Fruit fly (Drosophila melanogaster): ENCODE results near the gene CG34375.

DNA sequence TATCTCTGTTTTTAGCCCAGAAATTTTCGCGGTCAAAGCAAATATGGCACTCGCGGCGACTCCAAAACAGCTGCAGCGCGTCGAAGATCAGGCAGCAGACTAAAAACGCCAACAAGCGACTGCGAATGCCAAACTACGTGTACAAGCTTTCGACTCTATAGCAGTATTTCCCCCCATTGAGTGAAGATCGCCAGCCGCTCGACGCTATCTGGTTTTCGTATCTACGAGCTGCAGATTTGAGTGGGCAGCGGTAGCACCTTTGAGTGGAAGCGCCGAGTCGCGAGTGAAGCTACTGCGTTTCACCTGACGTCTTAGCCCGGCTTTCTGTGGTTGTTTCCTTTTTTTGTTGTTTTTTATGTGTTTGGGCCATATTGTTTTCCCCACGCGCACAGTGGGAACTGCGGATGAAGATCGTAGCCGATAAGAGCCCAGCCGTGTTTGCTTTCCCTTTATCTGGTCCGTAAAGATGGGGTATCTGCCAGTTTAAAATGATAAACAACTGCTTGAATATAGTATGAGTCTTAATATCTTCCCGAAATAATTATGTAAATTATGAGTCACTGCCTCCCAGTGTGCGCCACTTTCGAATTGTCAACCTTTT, 37.8 kb upstream of the CG34375 start, which contains the start of gene CG17121:
- no peak for TF ChIP-seq Ets98B (GFP tag; IDR thresholded peaks at IDR 0.05)
- TF ChIP-seq D1 (tag; optimal IDR thresholded peaks at IDR 0.05), result no peak
- no peak for TF ChIP-seq rn (GFP tag; IDR thresholded peaks at IDR 0.05)

Data from whole organism, pupa.